Worm (Caenorhabditis elegans) whole organism, L1 larva: Measurements from ENCODE around the gene erd-2.2.

Source experiments
- C04F5.9 ChIP-seq: sonication (generic microtip); optimal IDR thresholded peaks from 2 replicates; lab custom pipeline; 2016; ENCODE audit warnings: missing genetic modification characterization, missing compliant biosample characterization
- C34B4.2 ChIP-seq: sonication (generic microtip); optimal IDR thresholded peaks from 2 replicates; lab custom pipeline; 2017; ENCODE audit warnings: mild to moderate bottlenecking, missing genetic modification characterization, missing compliant biosample characterization
- Y116A8C.19 ChIP-seq: sonication (generic microtip); optimal IDR thresholded peaks from 2 replicates; lab custom pipeline; 2016; ENCODE audit warnings: missing compliant biosample characterization, missing genetic modification characterization, borderline replicate concordance
- aha-1 ChIP-seq: fragments of 150-350 bp; optimal IDR thresholded peaks from 2 replicates; lab custom pipeline; 2014; ENCODE audit warnings: missing biosample characterization, missing genetic modification characterization
- ceh-63 ChIP-seq: fragments of 200-800 bp; sonication (Bioruptor generic); optimal IDR thresholded peaks from 2 replicates; lab custom pipeline; 2018; ENCODE audit warnings: mild to moderate bottlenecking, missing genetic modification characterization, missing compliant biosample characterization
- ceh-82 ChIP-seq, 3 experiments: fragments of 150-350 bp in 1 of 3; sonication (generic microtip) in 2 of 3; optimal IDR thresholded peaks; 2 replicates each; lab custom pipeline; 2014 to 2017; ENCODE audit warnings: missing biosample characterization in 3 of 3, missing genetic modification characterization in 3 of 3
- ceh-88 ChIP-seq: fragments of 200-800 bp; sonication (Bioruptor generic); IDR thresholded peaks from 2 replicates; pipeline ENCODE4 v1.3.6; 2022; ENCODE audit warnings: missing genetic modification characterization, missing compliant biosample characterization
- ceh-90 ChIP-seq: sonication (generic microtip); optimal IDR thresholded peaks from 2 replicates; lab custom pipeline; 2016; ENCODE audit warnings: missing genetic modification characterization, missing compliant biosample characterization
- dpl-1 ChIP-seq, 3 experiments: fragments of 150-350 bp in 2 of 3; sonication (generic microtip) in 1 of 3; optimal IDR thresholded peaks; 2 replicates each; lab custom pipeline; 2014 to 2017; ENCODE audit warnings: missing biosample characterization in 3 of 3, missing genetic modification characterization in 3 of 3, missing genetic modification reagents in 3 of 3
- dsc-1 ChIP-seq: sonication (generic microtip); optimal IDR thresholded peaks from 2 replicates; lab custom pipeline; 2016; ENCODE audit warnings: mild to moderate bottlenecking, missing genetic modification characterization, missing compliant biosample characterization
- efl-1 ChIP-seq, 4 experiments: fragments of 150-350 bp; optimal IDR thresholded peaks in 3 of 4; peaks in 1 of 4; 1 replicate in 1 of 4; 2 replicates in 3 of 4; lab custom pipeline; 2014; ENCODE audit warnings: missing biosample characterization in 2 of 4, missing genetic modification characterization in 2 of 4, missing genetic modification reagents in 2 of 4
- efl-3 ChIP-seq: fragments of 200-800 bp; sonication (Bioruptor generic); optimal IDR thresholded peaks from 2 replicates; lab custom pipeline; 2018; ENCODE audit warnings: mild to moderate bottlenecking, missing genetic modification characterization, missing compliant biosample characterization
- egl-27 ChIP-seq, 2 experiments: fragments of 150-350 bp in 1 of 2; sonication (generic microtip); optimal IDR thresholded peaks; 3 replicates each; lab custom pipeline; 2017 to 2018; ENCODE audit warnings: missing biosample characterization in 2 of 2, missing genetic modification characterization in 2 of 2, missing genetic modification reagents in 2 of 2
- ets-5 ChIP-seq: fragments of 200-800 bp; sonication (Bioruptor generic); IDR thresholded peaks from 2 replicates; pipeline ENCODE4 v1.3.6; 2022; ENCODE audit warnings: missing genetic modification characterization, missing compliant biosample characterization
- fkh-10 ChIP-seq: sonication (generic microtip); optimal IDR thresholded peaks from 2 replicates; lab custom pipeline; 2017; ENCODE audit warnings: missing biosample characterization, missing genetic modification reagents, missing genetic modification characterization
- fkh-8 ChIP-seq: sonication (generic microtip); optimal IDR thresholded peaks from 2 replicates; lab custom pipeline; 2016; ENCODE audit warnings: mild to moderate bottlenecking, missing genetic modification characterization, missing compliant biosample characterization
- fos-1 ChIP-seq: fragments of 150-350 bp; optimal IDR thresholded peaks from 2 replicates; lab custom pipeline; 2014; ENCODE audit warnings: missing biosample characterization, missing genetic modification characterization
- grh-1 ChIP-seq: fragments of 200-800 bp; sonication (Bioruptor generic); IDR thresholded peaks from 2 replicates; pipeline ENCODE4 v1.3.6; 2022; ENCODE audit warnings: missing genetic modification reagents, missing genetic modification characterization, missing compliant biosample characterization
- hlh-17 ChIP-seq: fragments of 200-800 bp; sonication (Bioruptor generic); optimal IDR thresholded peaks from 2 replicates; lab custom pipeline; 2018; ENCODE audit warnings: missing genetic modification characterization, mild to moderate bottlenecking, missing compliant biosample characterization, moderate library complexity, borderline replicate concordance
- irx-1 ChIP-seq: sonication (generic microtip); optimal IDR thresholded peaks from 2 replicates; lab custom pipeline; 2016; ENCODE audit warnings: missing genetic modification characterization, missing compliant biosample characterization
- isw-1 ChIP-seq: fragments of 200-800 bp; sonication (Bioruptor generic); IDR thresholded peaks from 2 replicates; pipeline ENCODE4 v1.3.6; 2022; ENCODE audit warnings: missing genetic modification characterization, missing compliant biosample characterization
- lin-13 ChIP-seq: fragments of 150-350 bp; optimal IDR thresholded peaks from 2 replicates; lab custom pipeline; 2014; ENCODE audit warnings: missing biosample characterization, missing genetic modification reagents, missing genetic modification characterization
- lin-14 ChIP-seq: fragments of 200-800 bp; sonication (Bioruptor generic); optimal IDR thresholded peaks from 2 replicates; lab custom pipeline; 2018; ENCODE audit warnings: mild to moderate bottlenecking, missing genetic modification characterization, moderate library complexity, missing compliant biosample characterization
- lin-15B ChIP-seq: fragments of 150-350 bp; sonication (generic microtip); optimal IDR thresholded peaks from 3 replicates; lab custom pipeline; 2014; ENCODE audit warnings: missing biosample characterization, missing genetic modification characterization
- lin-35 ChIP-seq, 2 experiments: fragments of 150-350 bp; optimal IDR thresholded peaks; 2 replicates each; lab custom pipeline; 2014; ENCODE audit warnings: missing biosample characterization in 2 of 2, missing genetic modification characterization in 2 of 2, missing genetic modification reagents in 2 of 2
- lir-3 ChIP-seq: sonication (generic microtip); optimal IDR thresholded peaks from 2 replicates; lab custom pipeline; 2016; ENCODE audit warnings: mild to moderate bottlenecking, missing genetic modification characterization, moderate library complexity, missing compliant biosample characterization; ENCODE audit not compliant: poor library complexity
- lsy-2 ChIP-seq, 2 experiments: fragments of 150-350 bp; optimal IDR thresholded peaks; 2 replicates each; lab custom pipeline; 2014; ENCODE audit warnings: missing biosample characterization in 2 of 2, missing genetic modification characterization in 2 of 2
- mep-1 ChIP-seq: fragments of 150-350 bp; optimal IDR thresholded peaks from 2 replicates; lab custom pipeline; 2014; ENCODE audit warnings: missing biosample characterization, missing genetic modification characterization
- nhr-12 ChIP-seq: sonication (generic microtip); optimal IDR thresholded peaks from 2 replicates; lab custom pipeline; 2017; ENCODE audit warnings: missing biosample characterization, missing genetic modification characterization
- nhr-20 ChIP-seq: sonication (generic microtip); optimal IDR thresholded peaks from 2 replicates; lab custom pipeline; 2016; ENCODE audit warnings: mild to moderate bottlenecking, missing genetic modification characterization, missing compliant biosample characterization
- nhr-28 ChIP-seq: fragments of 150-350 bp; optimal IDR thresholded peaks from 2 replicates; lab custom pipeline; 2014; ENCODE audit warnings: missing biosample characterization, missing genetic modification characterization
- nhr-47 ChIP-seq: sonication (generic microtip); optimal IDR thresholded peaks from 2 replicates; lab custom pipeline; 2016; ENCODE audit warnings: mild to moderate bottlenecking, missing genetic modification characterization, moderate library complexity, missing compliant biosample characterization
- nhr-77 ChIP-seq: fragments of 150-350 bp; optimal IDR thresholded peaks from 2 replicates; lab custom pipeline; 2014; ENCODE audit warnings: missing biosample characterization, missing genetic modification characterization
- nhr-85 ChIP-seq: sonication (generic microtip); peaks from one replicate; lab custom pipeline; 2016; ENCODE audit warnings: missing genetic modification characterization, inconsistent platforms, missing compliant biosample characterization
- pag-3 ChIP-seq: sonication (generic microtip); optimal IDR thresholded peaks from 2 replicates; lab custom pipeline; 2017; ENCODE audit warnings: missing genetic modification characterization, mild to moderate bottlenecking, missing compliant biosample characterization, antibody characterized with exemption, borderline replicate concordance; ENCODE audit not compliant: insufficient read depth
- pax-3 ChIP-seq: fragments of 200-800 bp; sonication (Bioruptor generic); optimal IDR thresholded peaks from 2 replicates; lab custom pipeline; 2018; ENCODE audit warnings: mild to moderate bottlenecking, missing genetic modification characterization, moderate library complexity, missing compliant biosample characterization
- pqm-1 ChIP-seq: sonication (generic microtip); optimal IDR thresholded peaks from 3 replicates; lab custom pipeline; 2017; ENCODE audit warnings: missing biosample characterization, missing genetic modification characterization
- rnt-1 ChIP-seq: sonication (generic microtip); optimal IDR thresholded peaks from 2 replicates; lab custom pipeline; 2016; ENCODE audit warnings: mild to moderate bottlenecking, missing genetic modification characterization, moderate library complexity, missing compliant biosample characterization
- skn-1 ChIP-seq: fragments of 150-350 bp; optimal IDR thresholded peaks from 2 replicates; lab custom pipeline; 2014; ENCODE audit warnings: missing biosample characterization, missing genetic modification characterization
- snpc-4 ChIP-seq: fragments of 150-350 bp; optimal IDR thresholded peaks from 2 replicates; lab custom pipeline; 2014; ENCODE audit warnings: missing biosample characterization, missing genetic modification characterization
- sup-37 ChIP-seq: fragments of 200-800 bp; sonication (Bioruptor generic); optimal IDR thresholded peaks from 2 replicates; lab custom pipeline; 2018; ENCODE audit warnings: mild to moderate bottlenecking, missing genetic modification characterization, missing compliant biosample characterization
- tbx-2 ChIP-seq: sonication (generic microtip); optimal IDR thresholded peaks from 2 replicates; lab custom pipeline; 2016; ENCODE audit warnings: missing genetic modification characterization, missing compliant biosample characterization
- tlp-1 ChIP-seq: fragments of 150-350 bp; optimal IDR thresholded peaks from 2 replicates; lab custom pipeline; 2014; ENCODE audit warnings: missing biosample characterization, missing genetic modification characterization
- unc-30 ChIP-seq: sonication (generic microtip); optimal IDR thresholded peaks from 2 replicates; lab custom pipeline; 2017; ENCODE audit warnings: missing biosample characterization, missing genetic modification characterization
- zip-4 ChIP-seq: fragments of 200-800 bp; sonication (Bioruptor generic); optimal IDR thresholded peaks from 2 replicates; lab custom pipeline; 2018; ENCODE audit warnings: mild to moderate bottlenecking, missing genetic modification characterization, moderate library complexity, missing compliant biosample characterization
- ztf-4 ChIP-seq: fragments of 150-350 bp; optimal IDR thresholded peaks from 2 replicates; lab custom pipeline; 2014; ENCODE audit warnings: missing biosample characterization, missing genetic modification characterization

The erd-2.2 gene

DNA sequence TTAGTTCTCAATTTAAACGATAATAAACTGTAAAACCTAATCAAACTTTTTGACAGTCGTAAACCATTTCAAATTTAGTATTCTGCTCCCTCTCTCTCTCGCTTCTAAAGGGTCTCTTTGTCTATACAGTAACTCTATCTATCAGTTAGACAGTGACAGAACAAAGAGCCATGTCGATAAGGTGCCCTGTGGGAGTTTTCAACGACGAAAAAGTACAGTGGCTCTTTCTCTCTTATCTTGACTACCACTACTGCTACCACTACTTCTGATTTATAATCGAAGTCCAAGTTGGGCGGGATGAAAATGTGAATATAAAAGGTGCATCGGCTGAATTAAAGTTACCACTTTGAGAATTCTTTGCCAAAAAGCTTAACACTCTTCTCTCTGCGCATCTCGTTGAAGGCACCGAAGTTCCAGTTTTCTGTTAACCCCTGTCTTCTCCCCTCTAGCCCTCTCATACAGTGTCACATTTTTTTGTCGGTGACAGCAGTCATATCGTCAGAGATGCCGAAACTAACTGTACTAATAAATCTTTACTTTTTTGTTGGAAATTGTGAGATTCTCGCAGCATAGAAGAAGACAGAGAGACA, 44.0 kb downstream of the erd-2.2 start:
- TF ChIP-seq lin-35 (GFP tag; optimal IDR thresholded peaks at IDR 0.05; lab: Kevin White, UChicago) (peak in 1 of 2 experiments; percentile 48), mep-1 (tag; lab: Kevin White, UChicago) (no peak), efl-1 (optimal IDR thresholded peaks at IDR 0.05; lab: Kevin White, UChicago) (no peak), efl-1 (GFP tag; optimal IDR thresholded peaks at IDR 0.05 in 1 of 2; lab: Kevin White, UChicago) (peak in 1 of 2 experiments; percentile 68), snpc-4 (tag; lab: Kevin White, UChicago) (no peak), fos-1 (no peak), lir-3 (tag; lab: Kevin White, UChicago) (no peak), pqm-1 (tag; lab: Kevin White, UChicago) (no peak), ceh-90 (no peak), C34B4.2 (tag; lab: Kevin White, UChicago) (no peak), nhr-12 (tag; lab: Kevin White, UChicago) (no peak), lin-14 (GFP tag; lab: Kevin White, UChicago) (no peak), skn-1 (no peak), ceh-82 (tag; optimal IDR thresholded peaks at IDR 0.05; lab: Kevin White, UChicago) (no peak), ceh-88 (GFP tag; lab: Robert Waterston, UW) (no peak), lin-13 (GFP tag; lab: Kevin White, UChicago) (no peak), ztf-4 (tag; lab: Kevin White, UChicago) (no peak), pax-3 (tag; lab: Kevin White, UChicago) (no peak), sup-37 (GFP tag; lab: Kevin White, UChicago) (no peak), Y116A8C.19 (no peak), rnt-1 (peak; percentile 1), tbx-2 (tag; lab: Kevin White, UChicago) (no peak), isw-1 (no peak), efl-3 (GFP tag; lab: Kevin White, UChicago) (no peak), dpl-1 (GFP tag; optimal IDR thresholded peaks at IDR 0.05; lab: Kevin White, UChicago) (no peak)

DNA sequence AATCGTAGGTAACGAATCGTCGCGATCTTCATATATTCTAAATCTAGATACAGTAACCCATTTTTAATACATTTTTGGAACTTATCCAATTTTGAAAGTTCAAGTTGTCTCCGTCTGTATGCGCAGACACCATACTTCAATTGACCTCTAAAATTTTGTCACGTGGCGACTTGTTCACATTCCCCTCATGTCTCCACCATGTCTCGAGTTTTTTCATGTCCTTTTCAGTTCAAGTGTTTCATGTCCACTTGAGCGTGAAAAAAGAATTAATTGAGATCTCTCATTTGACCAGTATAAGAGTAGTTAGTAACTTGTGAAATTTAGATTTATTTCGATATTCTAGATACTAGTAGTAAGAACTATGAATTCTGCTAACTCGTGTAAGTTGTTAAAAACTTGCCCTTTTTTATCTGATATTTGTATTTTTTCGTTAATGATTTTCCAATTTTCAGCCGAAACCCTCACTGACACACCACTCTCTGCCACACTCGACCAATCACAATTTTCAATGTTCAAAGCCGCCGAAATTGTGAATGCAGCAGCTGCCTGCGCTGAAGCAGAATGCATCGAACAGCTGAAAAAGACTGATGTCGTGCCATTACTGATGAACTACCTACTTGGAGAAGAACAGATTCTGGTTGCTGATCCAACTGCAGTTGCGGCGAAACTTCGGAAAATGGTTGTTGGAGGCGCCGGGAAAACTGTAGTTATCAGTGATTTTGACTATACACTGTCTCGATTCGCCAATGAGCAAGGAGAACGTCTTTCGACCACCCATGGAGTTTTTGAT, 44.9 kb downstream of the erd-2.2 start:
- TF ChIP-seq pag-3 (no peak), lin-14 (GFP tag; lab: Kevin White, UChicago) (peak; percentile 84), lin-15B (tag; lab: Kevin White, UChicago) (no peak), efl-3 (GFP tag; lab: Kevin White, UChicago) (no peak), ets-5 (GFP tag; lab: Robert Waterston, UW) (no peak), skn-1 (no peak), unc-30 (tag; lab: Kevin White, UChicago) (no peak), C04F5.9 (no peak), ceh-82 (tag; optimal IDR thresholded peaks at IDR 0.05; lab: Kevin White, UChicago) (peak in 1 of 3 experiments; percentile 12), lin-35 (GFP tag; optimal IDR thresholded peaks at IDR 0.05; lab: Kevin White, UChicago) (peak; percentile 3 to 53), ceh-90 (no peak), aha-1 (tag; lab: Kevin White, UChicago) (no peak), mep-1 (tag; lab: Kevin White, UChicago) (peak; percentile 59), grh-1 (GFP tag; lab: Robert Waterston, UW) (peak; percentile 52; the same call in 1 of the 2 replicates), nhr-77 (tag; lab: Kevin White, UChicago) (no peak), egl-27 (tag; optimal IDR thresholded peaks at IDR 0.05; lab: Kevin White, UChicago) (no peak), nhr-85 (tag; lab: Kevin White, UChicago) (peak; percentile 91), tlp-1 (tag; lab: Kevin White, UChicago) (no peak), hlh-17 (GFP tag; lab: Kevin White, UChicago) (no peak), nhr-20 (tag; lab: Kevin White, UChicago) (peak; percentile 71), dsc-1 (tag; lab: Kevin White, UChicago) (no peak), lir-3 (tag; lab: Kevin White, UChicago) (no peak), efl-1 (optimal IDR thresholded peaks at IDR 0.05; lab: Kevin White, UChicago) (peak in 1 of 2 experiments; percentile 14), efl-1 (GFP tag; optimal IDR thresholded peaks at IDR 0.05 in 1 of 2; lab: Kevin White, UChicago) (peak in 1 of 2 experiments; percentile 93), isw-1 (no peak), ceh-63 (no peak), pax-3 (tag; lab: Kevin White, UChicago) (no peak), nhr-28 (tag; lab: Kevin White, UChicago) (no peak), fkh-8 (peak; percentile 13), zip-4 (GFP tag; lab: Kevin White, UChicago) (no peak), fkh-10 (GFP tag; lab: Kevin White, UChicago) (peak; percentile 50), irx-1 (no peak), lsy-2 (tag; optimal IDR thresholded peaks at IDR 0.05; lab: Kevin White, UChicago) (peak; percentile 34 to 52), nhr-47 (peak; percentile 12)
